Worm (Caenorhabditis elegans) whole organism, L2 larva: ENCODE measurements around the gene str-60.

Experiments
- C34F6.9 ChIP-seq: fragments of 150-350 bp; optimal IDR thresholded peaks from 2 replicates; lab custom pipeline; 2014; ENCODE audit warnings: missing biosample characterization, missing genetic modification characterization
- F13H6.1 ChIP-seq: sonication (generic microtip); optimal IDR thresholded peaks from 2 replicates; lab custom pipeline; 2016; ENCODE audit warnings: missing genetic modification characterization, missing compliant biosample characterization
- R02D3.7 ChIP-seq: fragments of 150-350 bp; optimal IDR thresholded peaks from 2 replicates; lab custom pipeline; 2014; ENCODE audit warnings: missing biosample characterization, missing genetic modification characterization
- Y55F3AM.14 ChIP-seq: fragments of 200-800 bp; sonication (Bioruptor generic); optimal IDR thresholded peaks from 2 replicates; lab custom pipeline; 2018; ENCODE audit warnings: mild to moderate bottlenecking, missing genetic modification characterization, missing compliant biosample characterization
- ZK546.5 ChIP-seq: sonication (generic microtip); optimal IDR thresholded peaks from 2 replicates; lab custom pipeline; 2017; ENCODE audit warnings: missing biosample characterization, missing genetic modification characterization
- alr-1 ChIP-seq: fragments of 150-350 bp; optimal IDR thresholded peaks from 2 replicates; lab custom pipeline; 2014; ENCODE audit warnings: missing biosample characterization, missing genetic modification characterization
- aly-2 ChIP-seq: fragments of 150-350 bp; optimal IDR thresholded peaks from 2 replicates; lab custom pipeline; 2014; ENCODE audit warnings: missing biosample characterization, missing genetic modification characterization
- ama-1 ChIP-seq: fragments of 150-350 bp; optimal IDR thresholded peaks from 2 replicates; lab custom pipeline; 2018; ENCODE audit warnings: inconsistent platforms
- blmp-1 ChIP-seq: sonication (generic microtip); optimal IDR thresholded peaks from 2 replicates; lab custom pipeline; 2017; ENCODE audit warnings: missing genetic modification characterization, mild to moderate bottlenecking, missing compliant biosample characterization, antibody characterized with exemption, moderate library complexity; ENCODE audit not compliant: insufficient read depth
- ceh-16 ChIP-seq: fragments of 150-350 bp; optimal IDR thresholded peaks from 2 replicates; lab custom pipeline; 2014; ENCODE audit warnings: missing biosample characterization, missing genetic modification characterization
- ceh-82 ChIP-seq: fragments of 150-350 bp; optimal IDR thresholded peaks from 2 replicates; lab custom pipeline; 2014; ENCODE audit warnings: missing biosample characterization, missing genetic modification characterization
- crh-2 ChIP-seq: sonication (generic microtip); optimal IDR thresholded peaks from 2 replicates; lab custom pipeline; 2017; ENCODE audit warnings: missing biosample characterization, missing genetic modification characterization
- dmd-4 ChIP-seq: sonication (generic microtip); optimal IDR thresholded peaks from 2 replicates; lab custom pipeline; 2017; ENCODE audit warnings: missing biosample characterization, missing genetic modification characterization
- egl-27 ChIP-seq: sonication (generic microtip); optimal IDR thresholded peaks from 3 replicates; lab custom pipeline; 2017; ENCODE audit warnings: missing biosample characterization, missing genetic modification reagents, missing genetic modification characterization
- elt-1 ChIP-seq: fragments of 150-350 bp; optimal IDR thresholded peaks from 2 replicates; lab custom pipeline; 2014; ENCODE audit warnings: missing biosample characterization, missing genetic modification characterization
- elt-3 ChIP-seq: sonication (generic microtip); optimal IDR thresholded peaks from 2 replicates; lab custom pipeline; 2017; ENCODE audit warnings: missing biosample characterization, missing genetic modification characterization
- fos-1 ChIP-seq: fragments of 150-350 bp; optimal IDR thresholded peaks from 2 replicates; lab custom pipeline; 2014; ENCODE audit warnings: missing biosample characterization, missing genetic modification characterization
- gmeb-1 ChIP-seq: fragments of 150-350 bp; optimal IDR thresholded peaks from 2 replicates; lab custom pipeline; 2014; ENCODE audit warnings: missing biosample characterization, missing genetic modification characterization
- lin-11 ChIP-seq: fragments of 150-350 bp; sonication (generic microtip); optimal IDR thresholded peaks from 2 replicates; lab custom pipeline; 2014; ENCODE audit warnings: missing biosample characterization, missing genetic modification characterization, inconsistent platforms, mixed read lengths
- lin-13 ChIP-seq: fragments of 150-350 bp; optimal IDR thresholded peaks from 2 replicates; lab custom pipeline; 2014; ENCODE audit warnings: missing biosample characterization, missing genetic modification reagents, missing genetic modification characterization
- lin-39 ChIP-seq: fragments of 150-350 bp; optimal IDR thresholded peaks from 2 replicates; lab custom pipeline; 2014; ENCODE audit warnings: missing biosample characterization, missing genetic modification reagents, missing genetic modification characterization
- lsy-2 ChIP-seq, 2 experiments: fragments of 150-350 bp in 1 of 2; sonication (generic microtip) in 1 of 2; optimal IDR thresholded peaks; 2 replicates each; lab custom pipeline; 2014 to 2017; ENCODE audit warnings: missing biosample characterization in 2 of 2, missing genetic modification characterization in 2 of 2
- mab-5 ChIP-seq: fragments of 150-350 bp; optimal IDR thresholded peaks from 2 replicates; lab custom pipeline; 2014; ENCODE audit warnings: missing biosample characterization, missing genetic modification characterization
- mbf-1 ChIP-seq: sonication (generic microtip); optimal IDR thresholded peaks from 2 replicates; lab custom pipeline; 2017; ENCODE audit warnings: missing biosample characterization, missing genetic modification characterization
- mdl-1 ChIP-seq, 2 experiments: fragments of 150-350 bp in 1 of 2; sonication (generic microtip) in 1 of 2; optimal IDR thresholded peaks; 2 replicates each; lab custom pipeline; 2017; ENCODE audit warnings: missing biosample characterization in 2 of 2, missing genetic modification characterization in 2 of 2
- nhr-10 ChIP-seq: sonication (generic microtip); optimal IDR thresholded peaks from 2 replicates; lab custom pipeline; 2017; ENCODE audit warnings: missing biosample characterization, missing genetic modification characterization
- nhr-11 ChIP-seq: fragments of 150-350 bp; optimal IDR thresholded peaks from 2 replicates; lab custom pipeline; 2014; ENCODE audit warnings: missing biosample characterization, missing genetic modification characterization
- nhr-12 ChIP-seq: fragments of 150-350 bp; optimal IDR thresholded peaks from 2 replicates; lab custom pipeline; 2014; ENCODE audit warnings: missing biosample characterization, missing genetic modification characterization
- nhr-129 ChIP-seq: fragments of 150-350 bp; optimal IDR thresholded peaks from 2 replicates; lab custom pipeline; 2014; ENCODE audit warnings: missing biosample characterization, missing genetic modification characterization
- nhr-21 ChIP-seq: fragments of 150-350 bp; optimal IDR thresholded peaks from 2 replicates; lab custom pipeline; 2014; ENCODE audit warnings: missing biosample characterization, missing genetic modification characterization
- nhr-23 ChIP-seq: fragments of 150-350 bp; optimal IDR thresholded peaks from 2 replicates; lab custom pipeline; 2014; ENCODE audit warnings: missing biosample characterization, missing genetic modification reagents, missing genetic modification characterization
- nhr-237 ChIP-seq: fragments of 150-350 bp; optimal IDR thresholded peaks from 2 replicates; lab custom pipeline; 2014; ENCODE audit warnings: missing biosample characterization, missing genetic modification characterization
- nhr-25 ChIP-seq: fragments of 150-350 bp; sonication (generic microtip); optimal IDR thresholded peaks from 3 replicates; lab custom pipeline; 2014; ENCODE audit warnings: missing biosample characterization, missing genetic modification characterization
- nhr-6 ChIP-seq: fragments of 150-350 bp; optimal IDR thresholded peaks from 2 replicates; lab custom pipeline; 2014; ENCODE audit warnings: missing biosample characterization, missing genetic modification characterization
- nhr-77 ChIP-seq: fragments of 150-350 bp; optimal IDR thresholded peaks from 2 replicates; lab custom pipeline; 2014; ENCODE audit warnings: missing biosample characterization, missing genetic modification characterization
- peb-1 ChIP-seq: fragments of 150-350 bp; optimal IDR thresholded peaks from 2 replicates; lab custom pipeline; 2014; ENCODE audit warnings: missing biosample characterization, missing genetic modification characterization
- sem-4 ChIP-seq: fragments of 150-350 bp; optimal IDR thresholded peaks from 2 replicates; lab custom pipeline; 2014; ENCODE audit warnings: missing biosample characterization, missing genetic modification reagents, missing genetic modification characterization
- skn-1 ChIP-seq: sonication (generic microtip); optimal IDR thresholded peaks from 2 replicates; lab custom pipeline; 2017; ENCODE audit warnings: missing biosample characterization, missing genetic modification characterization
- sma-3 ChIP-seq: sonication (generic microtip); optimal IDR thresholded peaks from 2 replicates; lab custom pipeline; 2016; ENCODE audit warnings: missing genetic modification reagents, missing genetic modification characterization, missing compliant biosample characterization
- sma-9 ChIP-seq, 2 experiments: fragments of 150-350 bp in 1 of 2; sonication (generic microtip) in 1 of 2; optimal IDR thresholded peaks; 2 replicates each; lab custom pipeline; 2014 to 2016; ENCODE audit warnings: missing genetic modification characterization in 2 of 2, mild to moderate bottlenecking in 1 of 2, missing biosample characterization in 1 of 2, missing compliant biosample characterization in 1 of 2, missing genetic modification reagents in 1 of 2, moderate library complexity in 1 of 2
- snpc-4 ChIP-seq: fragments of 150-350 bp; optimal IDR thresholded peaks from 2 replicates; lab custom pipeline; 2014; ENCODE audit warnings: missing biosample characterization, missing genetic modification characterization
- unc-39 ChIP-seq: fragments of 150-350 bp; optimal IDR thresholded peaks from 2 replicates; lab custom pipeline; 2014; ENCODE audit warnings: missing biosample characterization, missing genetic modification characterization
- unc-55 ChIP-seq: fragments of 150-350 bp; sonication (generic microtip); optimal IDR thresholded peaks from 3 replicates; lab custom pipeline; 2014; ENCODE audit warnings: missing biosample characterization, missing genetic modification reagents, missing genetic modification characterization
- unc-62 ChIP-seq: fragments of 150-350 bp; optimal IDR thresholded peaks from 2 replicates; lab custom pipeline; 2014; ENCODE audit warnings: missing biosample characterization, missing genetic modification reagents, missing genetic modification characterization
- zag-1 ChIP-seq: fragments of 150-350 bp; optimal IDR thresholded peaks from 2 replicates; lab custom pipeline; 2014; ENCODE audit warnings: missing biosample characterization, missing genetic modification characterization
- ztf-1 ChIP-seq: fragments of 200-800 bp; sonication (Bioruptor generic); conservative IDR thresholded peaks from 2 replicates; pipeline ENCODE4 v1.3.6; 2022; ENCODE audit warnings: missing genetic modification characterization, missing compliant biosample characterization
- ztf-11 ChIP-seq: sonication (generic microtip); optimal IDR thresholded peaks from 2 replicates; lab custom pipeline; 2017; ENCODE audit warnings: missing biosample characterization, missing genetic modification characterization
- ztf-4 ChIP-seq: fragments of 150-350 bp; optimal IDR thresholded peaks from 2 replicates; lab custom pipeline; 2014; ENCODE audit warnings: missing biosample characterization, missing genetic modification characterization

Gene str-60

DNA sequence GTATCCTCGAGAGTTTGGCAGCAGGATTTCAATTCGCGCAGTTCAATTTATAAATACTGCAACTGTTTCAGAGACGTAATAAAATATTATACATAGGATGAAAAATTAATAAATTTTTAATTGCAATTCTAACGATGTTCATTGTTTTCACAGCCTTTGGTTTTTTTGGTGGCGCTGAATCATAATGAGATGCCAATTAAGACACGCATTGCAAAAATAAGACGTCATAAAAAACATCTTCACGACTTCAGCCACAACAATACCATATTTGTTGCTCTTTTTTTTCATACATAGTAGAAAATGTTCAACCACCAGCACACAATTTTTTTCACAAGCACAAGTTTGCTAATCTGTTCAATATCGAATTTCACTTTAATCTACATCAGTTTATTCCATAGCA lies 25.5 kb upstream of the str-60 start, which contains the start of gene str-56:
str-56 (plus strand) TSS at position 301 of the 400 bp plus-strand sequence.
- TF ChIP-seq fos-1 (tag; lab: Kevin White, UChicago) (no peak), ZK546.5 (tag; lab: Kevin White, UChicago) (no peak), egl-27 (tag; lab: Kevin White, UChicago) (no peak), nhr-77 (tag; lab: Kevin White, UChicago) (no peak), Y55F3AM.14 (GFP tag; lab: Kevin White, UChicago) (no peak), crh-2 (tag; lab: Kevin White, UChicago) (no peak), nhr-21 (tag; lab: Kevin White, UChicago) (no peak), ztf-11 (tag; lab: Kevin White, UChicago) (no peak), ceh-16 (tag; lab: Kevin White, UChicago) (no peak), lin-11 (tag; lab: Kevin White, UChicago) (no peak), nhr-237 (tag; lab: Kevin White, UChicago) (no peak), lsy-2 (tag; optimal IDR thresholded peaks at IDR 0.05; lab: Kevin White, UChicago) (no peak)
- TF ChIP-seq, all 48 proteins: peak for 0

DNA sequence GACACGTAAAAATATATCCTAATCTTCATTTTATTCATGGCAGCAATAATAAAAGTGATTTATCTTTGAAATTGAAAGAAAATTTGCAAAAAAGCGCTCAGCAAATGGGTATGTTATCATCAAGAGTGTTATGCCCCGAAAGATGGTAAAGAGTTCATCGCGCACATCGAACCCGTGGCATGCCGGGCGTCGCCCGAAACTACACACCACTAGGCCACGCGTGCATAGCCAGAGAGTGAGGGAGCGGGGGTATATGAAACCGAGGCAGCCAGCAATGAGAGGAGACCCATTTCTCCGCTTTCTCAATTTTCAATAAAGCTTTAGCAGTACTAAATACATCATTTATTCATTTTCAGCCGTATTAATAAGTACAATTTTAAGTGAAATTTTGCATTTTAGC lies 24.0 kb upstream of the str-60 start:
- TF ChIP-seq nhr-77 (tag; lab: Kevin White, UChicago) (no peak), ceh-82 (tag; lab: Kevin White, UChicago) (peak; percentile 71), elt-1 (no peak), unc-62 (GFP tag; lab: Kevin White, UChicago) (no peak), fos-1 (tag; lab: Kevin White, UChicago) (peak; percentile 65), lsy-2 (tag; optimal IDR thresholded peaks at IDR 0.05; lab: Kevin White, UChicago) (peak in 1 of 2 experiments; percentile 51), ZK546.5 (tag; lab: Kevin White, UChicago) (no peak), nhr-21 (tag; lab: Kevin White, UChicago) (peak; percentile 73), mab-5 (tag; lab: Kevin White, UChicago) (no peak), C34F6.9 (tag; lab: Kevin White, UChicago) (peak; percentile 46), lin-13 (GFP tag; lab: Kevin White, UChicago) (peak; percentile 66), nhr-23 (tag; lab: Kevin White, UChicago) (no peak), unc-39 (tag; lab: Kevin White, UChicago) (no peak), ama-1 (lab: Kevin White, UChicago) (no peak), mbf-1 (tag; lab: Kevin White, UChicago) (no peak), mdl-1 (tag; optimal IDR thresholded peaks at IDR 0.05; lab: Kevin White, UChicago) (no peak), lin-11 (tag; lab: Kevin White, UChicago) (peak; percentile 80), zag-1 (no peak), nhr-10 (tag; lab: Kevin White, UChicago) (no peak), egl-27 (tag; lab: Kevin White, UChicago) (peak; percentile 37), dmd-4 (no peak), aly-2 (tag; lab: Kevin White, UChicago) (no peak), elt-3 (no peak), ztf-4 (tag; lab: Kevin White, UChicago) (no peak), gmeb-1 (tag; lab: Kevin White, UChicago) (peak; percentile 68), nhr-237 (tag; lab: Kevin White, UChicago) (peak; percentile 5), sem-4 (tag; lab: Kevin White, UChicago) (no peak), R02D3.7 (tag; lab: Kevin White, UChicago) (no peak), blmp-1 (tag; lab: Kevin White, UChicago) (peak; percentile 8), nhr-129 (tag; lab: Kevin White, UChicago) (peak; percentile 83), ztf-1 (GFP tag; lab: Robert Waterston, UW) (no peak), nhr-12 (tag; lab: Kevin White, UChicago) (no peak), skn-1 (tag; lab: Kevin White, UChicago) (no peak), crh-2 (tag; lab: Kevin White, UChicago) (peak; percentile 62), ceh-16 (tag; lab: Kevin White, UChicago) (no peak), nhr-11 (tag; lab: Kevin White, UChicago) (no peak), ztf-11 (tag; lab: Kevin White, UChicago) (no peak), nhr-25 (tag; lab: Kevin White, UChicago) (no peak), nhr-6 (tag; lab: Kevin White, UChicago) (peak; percentile 29), Y55F3AM.14 (GFP tag; lab: Kevin White, UChicago) (peak; percentile 90), lin-39 (no peak), sma-3 (GFP tag; lab: Kevin White, UChicago) (peak; percentile 39), F13H6.1 (peak; percentile 70), sma-9 (GFP tag; optimal IDR thresholded peaks at IDR 0.05; lab: Kevin White, UChicago) (peak; percentile 85), sma-9 (tag; optimal IDR thresholded peaks at IDR 0.05; lab: Kevin White, UChicago) (no peak), unc-55 (GFP tag; lab: Kevin White, UChicago) (peak; percentile 78), snpc-4 (tag; lab: Kevin White, UChicago) (peak; percentile 66), peb-1 (tag; lab: Kevin White, UChicago) (no peak), alr-1 (tag; lab: Kevin White, UChicago) (no peak)
